Worm (Caenorhabditis elegans): ENCODE results near the gene Y73B6BL.23.

DNA sequence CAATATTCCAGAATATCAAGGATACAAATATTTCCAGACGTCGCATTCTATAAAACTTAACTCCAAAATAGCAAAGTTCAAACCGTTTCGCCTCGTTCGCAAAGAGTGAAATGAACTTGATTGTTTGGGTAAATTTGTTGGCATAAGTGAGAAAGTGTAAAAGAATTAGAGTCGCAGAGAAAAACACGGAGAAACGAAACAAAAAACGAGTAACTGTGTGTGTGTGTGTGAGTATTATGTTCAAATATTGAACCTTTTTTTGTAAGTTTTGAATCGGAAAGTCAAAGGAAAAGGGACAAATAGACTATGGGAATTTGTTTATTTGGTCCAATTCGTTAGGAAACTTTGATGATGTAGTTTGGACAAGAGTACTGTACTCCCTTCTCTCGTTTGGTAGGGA is 12.7 kb upstream of the Y73B6BL.23 start, which contains the start of gene acp-7:
- TF ChIP-seq ceh-9 (tag; optimal IDR thresholded peaks at IDR 0.05) (no peak), mdl-1 (tag; optimal IDR thresholded peaks at IDR 0.05) (no peak), unc-62 (GFP tag; optimal IDR thresholded peaks at IDR 0.05) (no peak), ama-1 (optimal IDR thresholded peaks at IDR 0.05) (no peak), ceh-82 (tag; optimal IDR thresholded peaks at IDR 0.05) (no peak), nhr-76 (tag; optimal IDR thresholded peaks at IDR 0.05) (no peak), nhr-11 (tag; optimal IDR thresholded peaks at IDR 0.05) (no peak), nhr-77 (tag; optimal IDR thresholded peaks at IDR 0.05) (no peak), nhr-237 (tag; optimal IDR thresholded peaks at IDR 0.05) (no peak), nfya-1 (tag; optimal IDR thresholded peaks at IDR 0.05; ENCODE audit: insufficient read depth) (no peak)
